Fruit fly (Drosophila melanogaster): Measurements from ENCODE around the gene Ugt302E1.

dm6 chr3R:11167931-11168465 lies 13.6 kb downstream of the Ugt302E1 start, which contains the start of gene Ugt35E2:
- TF ChIP-seq CG8478 (optimal IDR thresholded peaks at IDR 0.05) (no peak), CTCF (optimal IDR thresholded peaks at IDR 0.05) (no peak)
